Worm (Caenorhabditis elegans): ENCODE measurements around the gene C44H9.5.

- TF ChIP-seq zag-1 (tag; optimal IDR thresholded peaks at IDR 0.05): no peak
- no peak for TF ChIP-seq elt-3 (tag; optimal IDR thresholded peaks at IDR 0.05)
- TF ChIP-seq nhr-12 (tag; optimal IDR thresholded peaks at IDR 0.05): no peak
- no peak for TF ChIP-seq ama-1 (optimal IDR thresholded peaks at IDR 0.05)
- no peak for TF ChIP-seq elt-1 (tag; optimal IDR thresholded peaks at IDR 0.05)
- TF ChIP-seq mab-5 (tag; optimal IDR thresholded peaks at IDR 0.05): no peak
- no peak for TF ChIP-seq skn-1 (tag; optimal IDR thresholded peaks at IDR 0.05)
- TF ChIP-seq unc-55 (GFP tag; optimal IDR thresholded peaks at IDR 0.05): no peak
- no peak for TF ChIP-seq ZK546.5 (tag; optimal IDR thresholded peaks at IDR 0.05)
Measured at ce11 chrV:12824777-12825176, 24.9 kb downstream of the C44H9.5 start, which contains the start of gene ugt-16.
